Worm (Caenorhabditis elegans): Measurements from ENCODE around the gene arrd-7.

DNA sequence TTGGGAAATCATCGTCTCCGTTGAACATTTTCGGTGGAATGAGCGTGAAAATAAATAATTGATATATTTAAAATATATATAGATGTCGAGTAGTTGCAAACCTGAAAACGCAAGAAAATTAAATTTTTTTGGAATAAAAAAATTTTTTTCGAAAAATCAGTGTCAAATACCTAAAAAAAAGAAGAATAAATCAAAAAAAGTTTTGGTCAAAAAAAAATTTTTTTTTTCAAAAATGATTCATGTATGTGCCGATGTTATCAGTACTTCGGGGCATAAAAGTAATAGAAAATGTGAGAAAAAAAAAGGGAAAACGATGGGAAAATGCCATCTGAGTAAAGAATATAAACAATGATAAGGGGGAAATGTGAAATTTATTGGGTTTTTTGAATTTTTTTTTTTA, 37.5 kb upstream of the arrd-7 start, which contains the start of gene Y17G7B.17:
- TF ChIP-seq ama-1 (optimal IDR thresholded peaks at IDR 0.05), result no peak
- TF ChIP-seq pes-1 (GFP tag; IDR thresholded peaks at IDR 0.05), result no peak
- TF ChIP-seq tbx-37 (GFP tag; conservative IDR thresholded peaks at IDR 0.05), result no peak
- no peak for TF ChIP-seq tbx-11 (GFP tag; IDR thresholded peaks at IDR 0.05)
- no peak for TF ChIP-seq ceh-36 (tag; optimal IDR thresholded peaks at IDR 0.05)

Measured in whole organism, early embryonic.